Worm (Caenorhabditis elegans) whole organism, L4 larva: Measurements from ENCODE around the gene F08G2.4.

Source experiments
- ama-1 ChIP-seq: fragments of 150-350 bp; optimal IDR thresholded peaks from 2 replicates; lab custom pipeline; 2014; ENCODE audit warnings: inconsistent platforms, mixed read lengths
- ceh-82 ChIP-seq: sonication (generic microtip); optimal IDR thresholded peaks from 2 replicates; lab custom pipeline; 2017; ENCODE audit warnings: missing biosample characterization, missing genetic modification characterization
- egl-27 ChIP-seq: sonication (generic microtip); optimal IDR thresholded peaks from 3 replicates; lab custom pipeline; 2017; ENCODE audit warnings: missing biosample characterization, missing genetic modification reagents, missing genetic modification characterization
- mdl-1 ChIP-seq, 2 experiments: fragments of 150-350 bp in 1 of 2; sonication (generic microtip) in 1 of 2; optimal IDR thresholded peaks; 2 replicates each; lab custom pipeline; 2014 to 2017; ENCODE audit warnings: missing biosample characterization in 2 of 2, missing genetic modification characterization in 2 of 2
- nhr-11 ChIP-seq: fragments of 150-350 bp; optimal IDR thresholded peaks from 2 replicates; lab custom pipeline; 2014; ENCODE audit warnings: missing biosample characterization, missing genetic modification characterization

DNA sequence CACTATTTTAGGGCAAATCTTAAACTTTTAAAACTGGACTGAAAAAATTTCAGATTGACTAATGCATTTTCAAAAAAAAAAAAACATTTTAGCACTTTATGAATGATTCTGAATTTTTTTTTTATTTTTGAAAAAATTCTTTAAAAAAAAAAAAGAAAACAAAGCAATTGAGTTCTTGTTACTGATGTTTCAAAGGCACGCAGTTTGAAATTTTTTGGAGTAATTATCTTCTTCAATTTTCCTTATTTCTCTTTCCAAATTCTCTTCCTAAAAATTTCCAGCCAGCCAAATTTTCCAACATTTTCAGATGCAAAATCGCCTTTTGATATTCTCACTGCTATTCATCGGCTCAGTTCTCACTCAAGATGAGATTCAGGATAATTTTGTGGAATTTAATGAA, 21.6 kb downstream of the F08G2.4 start, which contains the start of gene F08G2.8:
- TF ChIP-seq ama-1 (no peak), egl-27 (tag; lab: Kevin White, UChicago) (no peak), nhr-11 (tag; lab: Kevin White, UChicago) (no peak), ceh-82 (tag; lab: Kevin White, UChicago) (no peak), mdl-1 (tag; optimal IDR thresholded peaks at IDR 0.05; lab: Kevin White, UChicago) (no peak)
